Fruit fly (Drosophila melanogaster) Kc167 (cell line): ENCODE data around the gene CG34283.

Experiments
- Myc ChIP-seq: fragments of >200 bp; optimal IDR thresholded peaks from 2 replicates; lab custom pipeline; 2017; ENCODE audit warnings: missing external identifiers
- Sin3A ChIP-seq: fragments of >200 bp; optimal IDR thresholded peaks from 2 replicates; lab custom pipeline; 2018; ENCODE audit warnings: missing external identifiers
- h ChIP-seq: fragments of >200 bp; optimal IDR thresholded peaks from 3 replicates; lab custom pipeline; 2018; ENCODE audit warnings: missing external identifiers
- psq ChIP-seq: fragments of >200 bp; optimal IDR thresholded peaks from 2 replicates; lab custom pipeline; 2017; ENCODE audit warnings: missing external identifiers
- ttk ChIP-seq: sonication (Bioruptor generic); optimal IDR thresholded peaks from 2 replicates; lab custom pipeline; 2017; ENCODE audit warnings: missing external identifiers

DNA sequence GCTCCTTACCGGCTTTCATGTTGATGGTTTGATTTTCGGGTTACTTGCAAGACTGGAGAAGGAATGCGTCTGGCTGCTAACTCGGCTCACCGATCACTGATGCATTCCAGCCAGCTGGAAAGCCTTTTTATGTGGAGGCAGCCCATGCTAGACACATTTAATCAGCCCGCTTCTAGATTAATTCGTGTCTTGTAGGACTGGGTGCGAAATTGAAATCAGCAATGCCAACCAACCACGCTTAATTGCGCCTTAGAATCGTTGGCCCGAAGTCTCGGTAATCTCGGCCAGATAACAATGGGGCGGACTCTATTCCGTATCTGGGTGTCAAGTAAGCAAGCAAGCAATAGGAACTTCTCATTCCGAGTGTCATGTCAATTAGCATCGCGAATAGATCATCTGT, 3.9 kb upstream of the CG34283 start, which contains the start of gene CG7714:
- TF ChIP-seq ttk (lab: Kevin White, UChicago): no peak
- TF ChIP-seq Myc (lab: Kevin White, UChicago): no peak
- no peak for TF ChIP-seq Sin3A (lab: Kevin White, UChicago)
- no peak for TF ChIP-seq psq (lab: Kevin White, UChicago)
- TF ChIP-seq h (lab: Kevin White, UChicago): no peak
